Fruit fly (Drosophila melanogaster) whole organism: Measurements from ENCODE around the gene CLIP-190.

Source experiments
- CG8478 ChIP-seq: fragments of >200 bp; optimal IDR thresholded peaks from 2 replicates; lab custom pipeline; 2018; ENCODE audit warnings: inconsistent platforms
- Dll ChIP-seq: fragments of >200 bp; optimal IDR thresholded peaks from 2 replicates; lab custom pipeline; 2017
- pan ChIP-seq: fragments of >200 bp; optimal IDR thresholded peaks from 2 replicates; lab custom pipeline; 2017
- psq ChIP-seq: fragments of >200 bp; optimal IDR thresholded peaks from 2 replicates; lab custom pipeline; 2017
- usp ChIP-seq: fragments of >200 bp; optimal IDR thresholded peaks from 2 replicates; lab custom pipeline; 2017; ENCODE audit warnings: missing biosample characterization, missing genetic modification characterization, mixed read lengths

dm6 chr2L:17421366-17421765, 36.9 kb downstream of the CLIP-190 start:
- TF ChIP-seq usp (GFP tag; lab: Kevin White, UChicago), result no peak
- TF ChIP-seq psq (lab: Kevin White, UChicago), result no peak
- TF ChIP-seq Dll (lab: Kevin White, UChicago), result no peak
- TF ChIP-seq CG8478, result no peak
- no peak for TF ChIP-seq pan (lab: Kevin White, UChicago)
